Worm (Caenorhabditis elegans) whole organism, L1 larva: ENCODE measurements around the gene nyn-3.

Source experiments
- C04F5.9 ChIP-seq: sonication (generic microtip); optimal IDR thresholded peaks from 2 replicates; lab custom pipeline; 2016; ENCODE audit warnings: missing genetic modification characterization, missing compliant biosample characterization
- C34B4.2 ChIP-seq: sonication (generic microtip); optimal IDR thresholded peaks from 2 replicates; lab custom pipeline; 2017; ENCODE audit warnings: mild to moderate bottlenecking, missing genetic modification characterization, missing compliant biosample characterization
- F16B12.6 ChIP-seq: fragments of 150-350 bp; optimal IDR thresholded peaks from 2 replicates; lab custom pipeline; 2014; ENCODE audit warnings: missing biosample characterization, missing genetic modification characterization
- aha-1 ChIP-seq: fragments of 150-350 bp; optimal IDR thresholded peaks from 2 replicates; lab custom pipeline; 2014; ENCODE audit warnings: missing biosample characterization, missing genetic modification characterization
- alr-1 ChIP-seq: fragments of 200-800 bp; sonication (Bioruptor generic); optimal IDR thresholded peaks from 2 replicates; lab custom pipeline; 2018; ENCODE audit warnings: borderline replicate concordance, mild to moderate bottlenecking, missing genetic modification characterization, missing compliant biosample characterization
- ama-1 ChIP-seq: fragments of 150-350 bp; optimal IDR thresholded peaks from 2 replicates; lab custom pipeline; 2014
- ceh-63 ChIP-seq: fragments of 200-800 bp; sonication (Bioruptor generic); optimal IDR thresholded peaks from 2 replicates; lab custom pipeline; 2018; ENCODE audit warnings: mild to moderate bottlenecking, missing genetic modification characterization, missing compliant biosample characterization
- ceh-8 ChIP-seq: fragments of 200-800 bp; sonication (Bioruptor generic); optimal IDR thresholded peaks from 2 replicates; lab custom pipeline; 2018; ENCODE audit warnings: mild to moderate bottlenecking, missing genetic modification characterization, moderate library complexity, missing compliant biosample characterization
- ceh-82 ChIP-seq, 3 experiments: fragments of 150-350 bp in 1 of 3; sonication (generic microtip) in 2 of 3; optimal IDR thresholded peaks; 2 replicates each; lab custom pipeline; 2014 to 2017; ENCODE audit warnings: missing biosample characterization in 3 of 3, missing genetic modification characterization in 3 of 3
- ces-1 ChIP-seq: fragments of 150-350 bp; optimal IDR thresholded peaks from 2 replicates; lab custom pipeline; 2014; ENCODE audit warnings: missing biosample characterization, missing genetic modification reagents, missing genetic modification characterization
- dpl-1 ChIP-seq, 3 experiments: fragments of 150-350 bp in 2 of 3; sonication (generic microtip) in 1 of 3; optimal IDR thresholded peaks; 2 replicates each; lab custom pipeline; 2014 to 2017; ENCODE audit warnings: missing biosample characterization in 3 of 3, missing genetic modification characterization in 3 of 3, missing genetic modification reagents in 3 of 3
- dsc-1 ChIP-seq: sonication (generic microtip); optimal IDR thresholded peaks from 2 replicates; lab custom pipeline; 2016; ENCODE audit warnings: mild to moderate bottlenecking, missing genetic modification characterization, missing compliant biosample characterization
- efl-1 ChIP-seq, 4 experiments: fragments of 150-350 bp; optimal IDR thresholded peaks in 3 of 4; peaks in 1 of 4; 1 replicate in 1 of 4; 2 replicates in 3 of 4; lab custom pipeline; 2014; ENCODE audit warnings: missing biosample characterization in 2 of 4, missing genetic modification characterization in 2 of 4, missing genetic modification reagents in 2 of 4
- efl-3 ChIP-seq: fragments of 200-800 bp; sonication (Bioruptor generic); optimal IDR thresholded peaks from 2 replicates; lab custom pipeline; 2018; ENCODE audit warnings: mild to moderate bottlenecking, missing genetic modification characterization, missing compliant biosample characterization
- egl-27 ChIP-seq, 2 experiments: fragments of 150-350 bp in 1 of 2; sonication (generic microtip); optimal IDR thresholded peaks; 3 replicates each; lab custom pipeline; 2017 to 2018; ENCODE audit warnings: missing biosample characterization in 2 of 2, missing genetic modification characterization in 2 of 2, missing genetic modification reagents in 2 of 2
- elt-2 ChIP-seq: sonication (generic microtip); optimal IDR thresholded peaks from 2 replicates; lab custom pipeline; 2016; ENCODE audit warnings: missing genetic modification characterization, mild to moderate bottlenecking, inconsistent platforms, missing compliant biosample characterization, missing genetic modification reagents
- elt-3 ChIP-seq, 6 experiments: fragments of 150-350 bp in 1 of 6; sonication (generic microtip); optimal IDR thresholded peaks; 2 replicates each; lab custom pipeline; 2017 to 2018; ENCODE audit warnings: missing biosample characterization in 6 of 6, missing genetic modification characterization in 6 of 6, inconsistent platforms in 1 of 6
- fkh-10 ChIP-seq: sonication (generic microtip); optimal IDR thresholded peaks from 2 replicates; lab custom pipeline; 2017; ENCODE audit warnings: missing biosample characterization, missing genetic modification reagents, missing genetic modification characterization
- fkh-4 ChIP-seq: sonication (generic microtip); optimal IDR thresholded peaks from 2 replicates; lab custom pipeline; 2016; ENCODE audit warnings: missing compliant biosample characterization, missing genetic modification characterization, borderline replicate concordance
- grh-1 ChIP-seq: fragments of 200-800 bp; sonication (Bioruptor generic); IDR thresholded peaks from 2 replicates; pipeline ENCODE4 v1.3.6; 2022; ENCODE audit warnings: missing genetic modification reagents, missing genetic modification characterization, missing compliant biosample characterization
- hlh-17 ChIP-seq: fragments of 200-800 bp; sonication (Bioruptor generic); optimal IDR thresholded peaks from 2 replicates; lab custom pipeline; 2018; ENCODE audit warnings: missing genetic modification characterization, mild to moderate bottlenecking, missing compliant biosample characterization, moderate library complexity, borderline replicate concordance
- hlh-4 ChIP-seq: sonication (generic microtip); optimal IDR thresholded peaks from 2 replicates; lab custom pipeline; 2016; ENCODE audit warnings: mild to moderate bottlenecking, missing genetic modification characterization, missing compliant biosample characterization
- hpl-2 ChIP-seq: fragments of 150-350 bp; optimal IDR thresholded peaks from 2 replicates; lab custom pipeline; 2014; ENCODE audit warnings: missing biosample characterization, missing genetic modification reagents, missing genetic modification characterization
- irx-1 ChIP-seq: sonication (generic microtip); optimal IDR thresholded peaks from 2 replicates; lab custom pipeline; 2016; ENCODE audit warnings: missing genetic modification characterization, missing compliant biosample characterization
- isw-1 ChIP-seq: fragments of 200-800 bp; sonication (Bioruptor generic); IDR thresholded peaks from 2 replicates; pipeline ENCODE4 v1.3.6; 2022; ENCODE audit warnings: missing genetic modification characterization, missing compliant biosample characterization
- lin-13 ChIP-seq: fragments of 150-350 bp; optimal IDR thresholded peaks from 2 replicates; lab custom pipeline; 2014; ENCODE audit warnings: missing biosample characterization, missing genetic modification reagents, missing genetic modification characterization
- lin-14 ChIP-seq: fragments of 200-800 bp; sonication (Bioruptor generic); optimal IDR thresholded peaks from 2 replicates; lab custom pipeline; 2018; ENCODE audit warnings: mild to moderate bottlenecking, missing genetic modification characterization, moderate library complexity, missing compliant biosample characterization
- lsy-2 ChIP-seq, 2 experiments: fragments of 150-350 bp; optimal IDR thresholded peaks; 2 replicates each; lab custom pipeline; 2014; ENCODE audit warnings: missing biosample characterization in 2 of 2, missing genetic modification characterization in 2 of 2
- mab-9 ChIP-seq: fragments of 200-800 bp; sonication (Bioruptor generic); IDR thresholded peaks from 2 replicates; pipeline ENCODE4 v1.3.6; 2022; ENCODE audit warnings: missing genetic modification reagents, missing genetic modification characterization, missing compliant biosample characterization
- mdl-1 ChIP-seq, 2 experiments: fragments of 150-350 bp; optimal IDR thresholded peaks; 2 replicates each; lab custom pipeline; 2014 to 2017; ENCODE audit warnings: missing biosample characterization in 2 of 2, missing genetic modification characterization in 2 of 2, inconsistent platforms in 1 of 2
- mef-2 ChIP-seq: fragments of 150-350 bp; optimal IDR thresholded peaks from 2 replicates; lab custom pipeline; 2014; ENCODE audit warnings: missing biosample characterization, missing genetic modification characterization
- nhr-11 ChIP-seq: fragments of 150-350 bp; optimal IDR thresholded peaks from 2 replicates; lab custom pipeline; 2014; ENCODE audit warnings: missing biosample characterization, missing genetic modification characterization
- nhr-20 ChIP-seq: sonication (generic microtip); optimal IDR thresholded peaks from 2 replicates; lab custom pipeline; 2016; ENCODE audit warnings: mild to moderate bottlenecking, missing genetic modification characterization, missing compliant biosample characterization
- nhr-28 ChIP-seq: fragments of 150-350 bp; optimal IDR thresholded peaks from 2 replicates; lab custom pipeline; 2014; ENCODE audit warnings: missing biosample characterization, missing genetic modification characterization
- nhr-47 ChIP-seq: sonication (generic microtip); optimal IDR thresholded peaks from 2 replicates; lab custom pipeline; 2016; ENCODE audit warnings: mild to moderate bottlenecking, missing genetic modification characterization, moderate library complexity, missing compliant biosample characterization
- nhr-71 ChIP-seq: sonication (generic microtip); optimal IDR thresholded peaks from 2 replicates; lab custom pipeline; 2016; ENCODE audit warnings: mild to moderate bottlenecking, missing genetic modification characterization, moderate library complexity, missing compliant biosample characterization
- nhr-76 ChIP-seq: sonication (generic microtip); optimal IDR thresholded peaks from 2 replicates; lab custom pipeline; 2017; ENCODE audit warnings: missing biosample characterization, missing genetic modification characterization
- nhr-77 ChIP-seq: fragments of 150-350 bp; optimal IDR thresholded peaks from 2 replicates; lab custom pipeline; 2014; ENCODE audit warnings: missing biosample characterization, missing genetic modification characterization
- nhr-90 ChIP-seq: sonication (generic microtip); optimal IDR thresholded peaks from 2 replicates; lab custom pipeline; 2016; ENCODE audit warnings: mild to moderate bottlenecking, missing genetic modification characterization, missing compliant biosample characterization; ENCODE audit not compliant: poor library complexity
- pax-3 ChIP-seq: fragments of 200-800 bp; sonication (Bioruptor generic); optimal IDR thresholded peaks from 2 replicates; lab custom pipeline; 2018; ENCODE audit warnings: mild to moderate bottlenecking, missing genetic modification characterization, moderate library complexity, missing compliant biosample characterization
- pqm-1 ChIP-seq: sonication (generic microtip); optimal IDR thresholded peaks from 3 replicates; lab custom pipeline; 2017; ENCODE audit warnings: missing biosample characterization, missing genetic modification characterization
- sptf-1 ChIP-seq: fragments of 150-350 bp; optimal IDR thresholded peaks from 2 replicates; lab custom pipeline; 2014; ENCODE audit warnings: missing biosample characterization, missing genetic modification characterization
- tbx-2 ChIP-seq: sonication (generic microtip); optimal IDR thresholded peaks from 2 replicates; lab custom pipeline; 2016; ENCODE audit warnings: missing genetic modification characterization, missing compliant biosample characterization
- tlp-1 ChIP-seq: fragments of 150-350 bp; optimal IDR thresholded peaks from 2 replicates; lab custom pipeline; 2014; ENCODE audit warnings: missing biosample characterization, missing genetic modification characterization
- unc-62 ChIP-seq: fragments of 150-350 bp; optimal IDR thresholded peaks from 2 replicates; lab custom pipeline; 2014; ENCODE audit warnings: missing biosample characterization, missing genetic modification reagents, missing genetic modification characterization
- unc-86 ChIP-seq: sonication (generic microtip); optimal IDR thresholded peaks from 2 replicates; lab custom pipeline; 2016; ENCODE audit warnings: missing genetic modification characterization, missing compliant biosample characterization
- vab-15 ChIP-seq: sonication (generic microtip); optimal IDR thresholded peaks from 2 replicates; lab custom pipeline; 2017; ENCODE audit warnings: missing genotype, mild to moderate bottlenecking, missing genetic modification characterization, missing compliant biosample characterization
- xbp-1 ChIP-seq: sonication (generic microtip); optimal IDR thresholded peaks from 2 replicates; lab custom pipeline; 2016; ENCODE audit warnings: missing genetic modification characterization, missing compliant biosample characterization
- zag-1 ChIP-seq: fragments of 150-350 bp; optimal IDR thresholded peaks from 2 replicates; lab custom pipeline; 2014; ENCODE audit warnings: missing biosample characterization, missing genetic modification characterization
- ztf-11 ChIP-seq, 2 experiments: sonication (generic microtip); optimal IDR thresholded peaks; 2 replicates each; lab custom pipeline; 2016 to 2017; ENCODE audit warnings: missing genetic modification characterization in 2 of 2, missing biosample characterization in 1 of 2, missing compliant biosample characterization in 1 of 2
- ztf-4 ChIP-seq: fragments of 150-350 bp; optimal IDR thresholded peaks from 2 replicates; lab custom pipeline; 2014; ENCODE audit warnings: missing biosample characterization, missing genetic modification characterization

Gene nyn-3

DNA sequence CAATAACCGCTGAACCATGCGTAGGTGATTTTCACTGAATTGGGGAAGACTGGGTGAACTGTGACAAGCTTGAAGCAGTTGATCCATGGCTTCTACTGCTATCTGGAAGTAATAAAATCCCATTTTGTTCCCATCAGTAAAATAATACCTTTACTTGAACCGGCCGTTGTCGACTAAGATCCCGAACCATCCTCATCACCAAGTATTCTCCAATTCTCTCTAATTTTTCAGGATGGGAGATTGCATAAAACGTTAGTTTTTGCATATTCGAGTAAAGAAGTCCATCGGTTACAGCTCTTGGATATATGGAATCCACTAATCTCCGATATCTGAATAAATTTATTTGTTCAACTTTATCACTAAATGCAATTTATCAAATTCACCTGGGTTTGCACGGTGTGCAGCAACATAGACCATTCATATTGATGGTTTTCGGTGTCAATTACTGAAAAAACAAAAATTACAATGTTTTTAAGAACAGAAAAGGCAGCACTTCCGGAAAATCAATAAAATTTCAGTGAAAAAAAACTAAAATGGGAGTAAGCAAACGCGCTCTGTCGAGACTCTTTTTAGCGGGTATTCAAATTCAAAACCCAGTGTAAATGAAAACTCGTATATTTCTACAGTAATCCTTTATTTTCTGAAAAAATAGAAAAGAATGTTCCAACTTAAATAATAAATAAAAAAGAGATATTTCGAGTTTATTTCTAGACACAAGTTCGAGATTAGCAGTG lies 28.4 kb upstream of the nyn-3 start, which contains the start of gene efr-3:
TSS of gene efr-3 (minus strand) at position 505 of the 734 bp plus-strand sequence.
- TF ChIP-seq elt-2 (tag; lab: Kevin White, UChicago) (no peak), fkh-4 (tag; lab: Kevin White, UChicago) (no peak), nhr-28 (no peak), ztf-4 (tag; lab: Kevin White, UChicago) (no peak), ztf-11 (tag; optimal IDR thresholded peaks at IDR 0.05; lab: Kevin White, UChicago) (no peak), irx-1 (tag; lab: Kevin White, UChicago) (no peak), pax-3 (no peak), efl-1 (optimal IDR thresholded peaks at IDR 0.05; lab: Kevin White, UChicago) (peak; percentile 81 to 93), efl-1 (GFP tag; optimal IDR thresholded peaks at IDR 0.05 in 1 of 2; lab: Kevin White, UChicago) (peak; percentile 94 to 99), lin-14 (GFP tag; lab: Kevin White, UChicago) (peak; percentile 47), alr-1 (tag; lab: Kevin White, UChicago) (no peak), aha-1 (tag; lab: Kevin White, UChicago) (no peak), nhr-77 (tag; lab: Kevin White, UChicago) (no peak), F16B12.6 (tag; lab: Kevin White, UChicago) (peak; percentile 31), efl-3 (GFP tag; lab: Kevin White, UChicago) (no peak), hpl-2 (no peak), ceh-8 (no peak), ceh-82 (tag; optimal IDR thresholded peaks at IDR 0.05; lab: Kevin White, UChicago) (peak in 1 of 3 experiments; percentile 40), C04F5.9 (tag; lab: Kevin White, UChicago) (no peak), tlp-1 (tag; lab: Kevin White, UChicago) (no peak), fkh-10 (no peak), ces-1 (GFP tag; lab: Kevin White, UChicago) (no peak), ama-1 (no peak), lsy-2 (tag; optimal IDR thresholded peaks at IDR 0.05; lab: Kevin White, UChicago) (peak; percentile 65 to 79), nhr-20 (tag; lab: Kevin White, UChicago) (peak; percentile 38), C34B4.2 (tag; lab: Kevin White, UChicago) (no peak), zag-1 (no peak), dsc-1 (tag; lab: Kevin White, UChicago) (no peak), mef-2 (tag; lab: Kevin White, UChicago) (no peak), unc-62 (GFP tag; lab: Kevin White, UChicago) (no peak), nhr-76 (tag; lab: Kevin White, UChicago) (no peak), mdl-1 (tag; optimal IDR thresholded peaks at IDR 0.05; lab: Kevin White, UChicago) (no peak), pqm-1 (no peak), dpl-1 (GFP tag; optimal IDR thresholded peaks at IDR 0.05; lab: Kevin White, UChicago) (peak; percentile 89 to 95 (median 93)), hlh-4 (tag; lab: Kevin White, UChicago) (no peak), nhr-90 (tag; lab: Kevin White, UChicago) (peak; percentile 21), hlh-17 (GFP tag; lab: Kevin White, UChicago) (no peak), nhr-47 (tag; lab: Kevin White, UChicago) (peak; percentile 67), grh-1 (GFP tag; lab: Robert Waterston, UW) (no peak), elt-3 (tag; optimal IDR thresholded peaks at IDR 0.05; lab: Kevin White, UChicago) (peak in 1 of 6 experiments; percentile 27), tbx-2 (tag; lab: Kevin White, UChicago) (peak; percentile 58), isw-1 (GFP tag; lab: Robert Waterston, UW) (peak; percentile 51), unc-86 (tag; lab: Kevin White, UChicago) (peak; percentile 28), sptf-1 (tag; lab: Kevin White, UChicago) (no peak), nhr-71 (tag; lab: Kevin White, UChicago) (peak; percentile 60), egl-27 (tag; optimal IDR thresholded peaks at IDR 0.05; lab: Kevin White, UChicago) (no peak), ceh-63 (no peak), vab-15 (no peak), nhr-11 (tag; lab: Kevin White, UChicago) (peak; percentile 18), mab-9 (GFP tag; lab: Robert Waterston, UW) (no peak), lin-13 (no peak), xbp-1 (tag; lab: Kevin White, UChicago) (peak; percentile 55)
